Worm (Caenorhabditis elegans) whole organism, late embryonic: ENCODE data around the gene sox-4.
A peak's percentile ranks its signal among the peaks of the same experiment; 100 is the strongest.

Source experiments
- C08G9.2 ChIP-seq: sonication (generic microtip); optimal IDR thresholded peaks from 2 replicates; lab custom pipeline; 2016; ENCODE audit warnings: mild to moderate bottlenecking, missing genetic modification characterization, moderate library complexity, missing compliant biosample characterization
- C38D4.7 ChIP-seq: fragments of 200-800 bp; sonication (Bioruptor generic); optimal IDR thresholded peaks from 2 replicates; lab custom pipeline; 2018; ENCODE audit warnings: mild to moderate bottlenecking, missing genetic modification characterization, moderate library complexity, missing compliant biosample characterization
- K02D7.2 ChIP-seq: sonication (generic microtip); optimal IDR thresholded peaks from 2 replicates; lab custom pipeline; 2017; ENCODE audit warnings: mild to moderate bottlenecking, missing genetic modification characterization, missing compliant biosample characterization
- K09A11.1 ChIP-seq: sonication (generic microtip); optimal IDR thresholded peaks from 2 replicates; lab custom pipeline; 2017; ENCODE audit warnings: antibody characterized with exemption, mild to moderate bottlenecking, missing genetic modification characterization, missing compliant biosample characterization; ENCODE audit not compliant: insufficient read depth
- T23F11.4 ChIP-seq: fragments of 200-800 bp; sonication (Bioruptor generic); optimal IDR thresholded peaks from 2 replicates; lab custom pipeline; 2018; ENCODE audit warnings: mild to moderate bottlenecking, missing genetic modification characterization, missing compliant biosample characterization
- ama-1 ChIP-seq: fragments of 150-350 bp; optimal IDR thresholded peaks from 2 replicates; lab custom pipeline; 2014
- ceh-14 ChIP-seq: sonication (generic microtip); optimal IDR thresholded peaks from 2 replicates; lab custom pipeline; 2016; ENCODE audit warnings: missing genotype, missing genetic modification characterization, missing compliant biosample characterization
- ceh-18 ChIP-seq: sonication (generic microtip); optimal IDR thresholded peaks from 2 replicates; lab custom pipeline; 2016; ENCODE audit warnings: missing genetic modification characterization, missing compliant biosample characterization
- ceh-30 ChIP-seq: fragments of 150-350 bp; optimal IDR thresholded peaks from 2 replicates; lab custom pipeline; 2014; ENCODE audit warnings: missing biosample characterization, missing genetic modification characterization
- ceh-31 ChIP-seq: sonication (generic microtip); optimal IDR thresholded peaks from 2 replicates; lab custom pipeline; 2016; ENCODE audit warnings: missing genetic modification characterization, missing compliant biosample characterization
- ceh-48 ChIP-seq: sonication (generic microtip); optimal IDR thresholded peaks from 2 replicates; lab custom pipeline; 2016; ENCODE audit warnings: missing genetic modification characterization, inconsistent platforms, missing compliant biosample characterization
- ceh-6 ChIP-seq: fragments of 200-800 bp; sonication (Bioruptor generic); optimal IDR thresholded peaks from 2 replicates; lab custom pipeline; 2018; ENCODE audit warnings: mild to moderate bottlenecking, missing genetic modification characterization, missing compliant biosample characterization
- ceh-9 ChIP-seq: sonication (generic microtip); optimal IDR thresholded peaks from 2 replicates; lab custom pipeline; 2016; ENCODE audit warnings: mild to moderate bottlenecking, missing genetic modification characterization, inconsistent platforms, missing compliant biosample characterization
- che-1 ChIP-seq: sonication (generic microtip); optimal IDR thresholded peaks from 2 replicates; lab custom pipeline; 2016; ENCODE audit warnings: mild to moderate bottlenecking, missing genetic modification characterization, missing compliant biosample characterization
- elt-2 ChIP-seq: sonication (generic microtip); optimal IDR thresholded peaks from 2 replicates; lab custom pipeline; 2016; ENCODE audit warnings: missing genetic modification reagents, missing genetic modification characterization, missing compliant biosample characterization
- fkh-10 ChIP-seq: fragments of 150-350 bp; optimal IDR thresholded peaks from 2 replicates; lab custom pipeline; 2014; ENCODE audit warnings: missing biosample characterization, missing genetic modification reagents, missing genetic modification characterization
- hlh-8 ChIP-seq: sonication (generic microtip); optimal IDR thresholded peaks from 2 replicates; lab custom pipeline; 2016; ENCODE audit warnings: missing genotype, missing genetic modification characterization, missing compliant biosample characterization
- lim-6 ChIP-seq: sonication (generic microtip); optimal IDR thresholded peaks from 2 replicates; lab custom pipeline; 2016; ENCODE audit warnings: missing genetic modification characterization, missing compliant biosample characterization
- nfya-1 ChIP-seq: sonication (generic microtip); optimal IDR thresholded peaks from 2 replicates; lab custom pipeline; 2017; ENCODE audit warnings: missing genetic modification characterization, mild to moderate bottlenecking, missing compliant biosample characterization, antibody characterized with exemption, moderate library complexity
- nhr-11 ChIP-seq: fragments of 150-350 bp; optimal IDR thresholded peaks from 2 replicates; lab custom pipeline; 2014; ENCODE audit warnings: missing biosample characterization, missing genetic modification characterization
- npax-4 ChIP-seq: sonication (generic microtip); optimal IDR thresholded peaks from 2 replicates; lab custom pipeline; 2016; ENCODE audit warnings: missing genetic modification characterization, missing compliant biosample characterization
- pag-3 ChIP-seq: sonication (generic microtip); optimal IDR thresholded peaks from 2 replicates; lab custom pipeline; 2016; ENCODE audit warnings: missing compliant biosample characterization, missing genetic modification characterization, borderline replicate concordance
- pax-1 ChIP-seq: fragments of 150-350 bp; optimal IDR thresholded peaks from 2 replicates; lab custom pipeline; 2014; ENCODE audit warnings: missing biosample characterization, missing genetic modification characterization
- pqm-1 ChIP-seq: sonication (generic microtip); optimal IDR thresholded peaks from 2 replicates; lab custom pipeline; 2016; ENCODE audit warnings: missing genetic modification characterization, missing compliant biosample characterization
- ref-2 ChIP-seq: sonication (generic microtip); optimal IDR thresholded peaks from 2 replicates; lab custom pipeline; 2016; ENCODE audit warnings: missing genetic modification characterization, missing compliant biosample characterization
- rnt-1 ChIP-seq: sonication (generic microtip); optimal IDR thresholded peaks from 2 replicates; lab custom pipeline; 2016; ENCODE audit warnings: missing genetic modification characterization, missing compliant biosample characterization
- sox-2 ChIP-seq: fragments of 200-800 bp; sonication (Bioruptor generic); IDR thresholded peaks from 2 replicates; pipeline ENCODE4 v1.3.6; 2022; ENCODE audit warnings: missing genetic modification reagents, missing genetic modification characterization, missing compliant biosample characterization
- syd-9 ChIP-seq: sonication (generic microtip); optimal IDR thresholded peaks from 2 replicates; lab custom pipeline; 2016; ENCODE audit warnings: mild to moderate bottlenecking, missing genetic modification characterization, moderate library complexity, missing compliant biosample characterization
- tbx-2 ChIP-seq: sonication (generic microtip); optimal IDR thresholded peaks from 2 replicates; lab custom pipeline; 2016; ENCODE audit warnings: missing genetic modification characterization, missing compliant biosample characterization
- unc-42 ChIP-seq: sonication (generic microtip); optimal IDR thresholded peaks from 2 replicates; lab custom pipeline; 2016; ENCODE audit warnings: missing genotype, missing genetic modification characterization, missing compliant biosample characterization
- unc-55 ChIP-seq: sonication (generic microtip); optimal IDR thresholded peaks from 2 replicates; lab custom pipeline; 2017; ENCODE audit warnings: missing biosample characterization, missing genetic modification reagents, missing genetic modification characterization
- unc-86 ChIP-seq: sonication (generic microtip); optimal IDR thresholded peaks from 2 replicates; lab custom pipeline; 2016; ENCODE audit warnings: missing genetic modification characterization, missing compliant biosample characterization
- ztf-16 ChIP-seq: sonication (generic microtip); optimal IDR thresholded peaks from 2 replicates; lab custom pipeline; 2017; ENCODE audit warnings: missing genetic modification characterization, missing compliant biosample characterization

Gene sox-4

DNA sequence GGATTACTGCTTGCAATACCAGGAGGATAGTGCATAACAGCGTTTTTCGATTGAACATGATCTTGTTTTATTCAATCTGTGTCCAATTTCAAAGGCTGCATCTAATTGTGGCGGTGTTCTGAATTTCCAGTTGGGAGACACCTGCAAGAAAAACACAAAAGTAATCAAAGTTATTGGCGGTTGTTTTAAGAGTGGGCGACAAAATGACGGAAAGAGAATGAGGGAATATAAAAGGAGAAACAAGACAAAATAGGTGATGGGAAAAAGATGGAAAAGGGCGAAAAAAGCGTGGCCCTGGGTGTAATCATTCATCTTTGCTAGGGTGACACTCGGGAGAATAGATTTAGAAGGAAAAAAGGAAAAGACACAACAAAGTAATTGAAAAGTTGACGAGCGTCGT, 43.0 kb downstream of the sox-4 start, which contains the start of the genes ZK377.15 and sax-3:
Gene ZK377.15, minus strand, starts transcription at position 101 of the 400 bp plus-strand sequence.
Gene sax-3, minus strand, starts transcription at position 143 of the 400 bp plus-strand sequence.
- TF ChIP-seq ceh-30 (tag; lab: Kevin White, UChicago) (no peak), nfya-1 (tag; lab: Kevin White, UChicago) (no peak), fkh-10 (GFP tag; lab: Kevin White, UChicago) (no peak), unc-55 (GFP tag; lab: Kevin White, UChicago) (no peak), pqm-1 (tag; lab: Kevin White, UChicago) (no peak), elt-2 (tag; lab: Kevin White, UChicago) (no peak), sox-2 (no peak), nhr-11 (tag; lab: Kevin White, UChicago) (no peak), syd-9 (tag; lab: Kevin White, UChicago) (no peak), ceh-48 (tag; lab: Kevin White, UChicago) (no peak), hlh-8 (no peak)

DNA sequence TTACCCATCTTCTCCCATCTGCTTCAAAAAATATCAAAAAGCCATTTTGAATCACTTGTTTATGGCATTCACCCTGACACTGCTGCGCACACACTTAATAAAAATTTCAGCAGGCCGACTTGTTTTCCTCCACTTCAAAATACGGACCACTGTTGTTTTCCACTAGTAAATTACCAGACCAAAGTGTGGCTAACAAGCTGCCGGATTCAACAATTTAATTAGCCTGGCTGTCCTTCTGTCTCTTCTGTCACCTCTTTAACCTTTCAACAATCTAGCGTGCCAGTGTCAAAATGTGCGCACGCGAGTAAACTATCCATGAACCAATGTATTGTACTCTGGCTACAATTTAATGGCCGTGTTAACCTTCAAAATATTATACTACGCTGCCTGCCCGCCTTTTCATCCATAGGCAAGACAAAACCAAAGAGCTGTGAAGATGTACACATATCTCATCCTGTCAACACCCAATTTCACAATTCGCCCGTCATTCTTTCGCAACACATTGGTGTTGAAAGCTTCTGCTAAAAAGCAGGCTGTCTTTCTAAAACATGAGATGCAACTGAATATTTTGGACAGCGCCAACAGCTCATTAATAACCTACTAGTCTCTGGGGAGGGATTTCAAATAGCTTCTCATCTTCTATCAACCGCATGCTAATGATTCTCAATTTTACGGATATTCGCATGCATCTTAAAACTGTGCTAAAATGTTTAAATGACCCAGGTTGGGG, 44.3 kb downstream of the sox-4 start:
- TF ChIP-seq unc-55 (GFP tag; lab: Kevin White, UChicago) (peak; percentile 56), che-1 (no peak), ref-2 (tag; lab: Kevin White, UChicago) (peak; percentile 3), ceh-31 (tag; lab: Kevin White, UChicago) (peak; percentile 31), tbx-2 (peak; percentile 29), unc-42 (peak; percentile 61), ztf-16 (tag; lab: Kevin White, UChicago) (no peak)

DNA sequence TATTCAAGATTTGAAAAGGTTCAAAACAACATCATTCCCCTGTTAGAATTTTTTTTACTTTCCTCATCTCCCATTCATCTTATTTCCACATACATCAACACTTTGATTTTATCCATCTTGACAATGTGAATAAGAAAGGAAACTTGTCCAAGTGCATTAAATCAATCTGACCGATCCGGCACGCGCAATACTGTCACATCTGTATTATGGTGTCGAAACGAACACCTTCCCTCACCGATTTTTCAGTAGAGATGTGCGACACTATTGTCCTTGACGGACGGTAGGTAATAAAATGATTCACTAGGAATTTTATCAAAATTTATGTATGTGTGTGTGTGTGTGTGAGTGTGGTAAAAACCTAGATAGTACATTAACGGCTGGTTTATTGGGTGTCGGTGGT, 44.9 kb downstream of the sox-4 start:
- no peak for TF ChIP-seq ceh-30 (tag; lab: Kevin White, UChicago)
- no peak for TF ChIP-seq unc-42
- TF ChIP-seq ceh-31 (tag; lab: Kevin White, UChicago) = no peak
- TF ChIP-seq syd-9 (tag; lab: Kevin White, UChicago) = no peak
- TF ChIP-seq ceh-9 = no peak
- no peak for TF ChIP-seq ceh-6 (GFP tag; lab: Kevin White, UChicago)
- TF ChIP-seq C38D4.7 (GFP tag; lab: Kevin White, UChicago) = no peak

DNA sequence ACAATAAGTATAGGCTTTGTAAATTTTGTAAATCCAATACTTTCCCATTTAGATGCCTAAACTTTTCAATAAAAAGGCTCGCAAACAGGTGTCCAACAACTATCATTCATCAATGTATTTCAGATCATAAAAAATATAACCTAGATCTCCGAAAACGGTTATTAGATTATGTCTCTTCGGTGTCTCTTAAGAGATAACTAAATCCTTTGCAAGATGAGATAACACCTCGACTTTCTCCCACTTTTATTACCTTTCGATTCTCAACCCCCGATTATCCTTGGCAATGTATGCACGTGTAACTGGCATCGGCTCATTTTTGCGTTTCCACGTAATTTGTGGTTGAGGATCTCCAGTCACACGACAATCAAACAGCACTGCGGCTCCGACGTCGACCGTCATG, 46.7 kb downstream of the sox-4 start:
- TF ChIP-seq lim-6 (tag; lab: Kevin White, UChicago) (no peak), C38D4.7 (GFP tag; lab: Kevin White, UChicago) (no peak), K09A11.1 (tag; lab: Kevin White, UChicago) (no peak), ceh-14 (tag; lab: Kevin White, UChicago) (no peak), unc-86 (no peak), T23F11.4 (GFP tag; lab: Kevin White, UChicago) (no peak), ref-2 (tag; lab: Kevin White, UChicago) (no peak), pag-3 (no peak), syd-9 (tag; lab: Kevin White, UChicago) (no peak), npax-4 (tag; lab: Kevin White, UChicago) (no peak), C08G9.2 (tag; lab: Kevin White, UChicago) (no peak), ama-1 (no peak), pax-1 (tag; lab: Kevin White, UChicago) (no peak), elt-2 (tag; lab: Kevin White, UChicago) (no peak), K02D7.2 (tag; lab: Kevin White, UChicago) (no peak)

DNA sequence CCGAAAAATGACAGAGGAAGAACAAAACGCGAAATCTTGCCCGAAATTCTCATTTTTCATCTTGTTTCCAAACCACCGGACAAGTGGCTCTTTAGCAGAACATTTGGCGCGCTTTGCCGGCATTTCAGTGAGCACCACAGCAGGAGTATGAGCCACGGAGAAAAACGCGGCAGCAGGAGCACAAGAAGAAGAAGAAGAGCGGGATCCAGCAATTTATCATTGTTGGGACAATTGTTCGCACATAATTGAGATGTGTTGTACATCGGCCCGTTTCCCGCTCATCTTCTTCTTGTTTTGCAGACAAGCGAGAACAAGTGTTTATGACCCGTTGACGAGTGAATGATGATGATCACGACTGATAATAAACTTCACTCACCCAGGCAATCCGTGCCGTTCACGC, 53.2 kb downstream of the sox-4 start:
- TF ChIP-seq ceh-6 (GFP tag; lab: Kevin White, UChicago) = no peak
- TF ChIP-seq ceh-9 = no peak
- TF ChIP-seq unc-55 (GFP tag; lab: Kevin White, UChicago) = peak; percentile 88
- TF ChIP-seq rnt-1 = peak; percentile 74
- peak; percentile 27 for TF ChIP-seq tbx-2
- TF ChIP-seq ceh-18 (tag; lab: Kevin White, UChicago) = peak; percentile 40
